Fruit fly (Drosophila melanogaster): ENCODE data around the gene CG7518.

- no peak for TF ChIP-seq CG8478 (optimal IDR thresholded peaks at IDR 0.05)
- TF ChIP-seq EcR (GFP tag; optimal IDR thresholded peaks at IDR 0.05), result no peak
- TF ChIP-seq pan (optimal IDR thresholded peaks at IDR 0.05), result no peak
- TF ChIP-seq Dll (optimal IDR thresholded peaks at IDR 0.05), result no peak
These were observed 23.4 kb upstream of the CG7518 start for dm6 chr3R:12974447-12974846.
